Fruit fly (Drosophila melanogaster): ENCODE measurements around the gene CG13455.

CG13455 gene

DNA sequence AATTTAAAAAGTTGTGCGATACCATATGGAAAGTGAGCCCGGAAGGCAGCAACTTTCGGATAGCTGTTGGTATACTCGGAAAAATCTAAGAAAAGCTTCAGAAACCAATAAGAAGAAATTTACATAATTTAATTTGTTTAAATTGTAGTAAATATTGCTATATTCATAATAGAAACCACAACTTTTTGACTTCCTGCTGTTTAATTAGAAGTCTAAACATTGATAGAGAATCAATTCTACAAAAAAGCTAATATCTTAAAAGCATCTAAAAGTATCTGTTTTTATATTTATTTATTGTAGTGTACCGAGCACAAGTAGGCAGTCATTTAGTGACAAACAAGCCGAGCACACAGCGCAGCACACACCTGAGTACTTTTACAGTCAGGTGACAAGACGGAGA lies at the start of gene CG13455:
CG13455 (plus strand) TSS at position 301 of the 400 bp plus-strand sequence.
- TF ChIP-seq eg (GFP tag; IDR thresholded peaks at IDR 0.05): no peak
- no peak for TF ChIP-seq Eip78C (GFP tag)
- no peak for TF ChIP-seq CG6163 (GFP tag; IDR thresholded peaks at IDR 0.05)
- TF ChIP-seq vri (GFP tag; optimal IDR thresholded peaks at IDR 0.05): no peak
- no peak for TF ChIP-seq Ets96B (tag; optimal IDR thresholded peaks at IDR 0.05)
- no peak for TF ChIP-seq Smox (GFP tag; optimal IDR thresholded peaks at IDR 0.05)
- TF ChIP-seq Ets21C (GFP tag; optimal IDR thresholded peaks at IDR 0.05): no peak

DNA sequence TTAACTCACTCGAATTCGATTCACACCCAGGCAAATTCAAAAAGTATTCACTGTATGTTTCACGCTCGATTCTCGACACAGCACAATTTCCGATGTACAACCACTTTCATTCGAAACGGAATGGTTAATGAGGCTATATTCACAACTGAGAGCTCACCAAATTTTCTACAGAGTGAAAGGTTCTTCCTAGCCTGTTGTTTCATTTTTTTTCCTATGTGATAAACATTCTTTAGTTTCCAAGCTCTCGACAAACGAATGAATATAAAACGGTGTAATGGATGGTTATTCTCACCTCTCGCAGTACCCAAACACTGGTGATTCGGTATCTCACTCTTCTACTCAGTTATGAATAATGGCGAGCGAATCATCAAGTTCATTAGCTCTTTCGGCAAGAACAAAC lies 22.4 kb upstream of the CG13455 start, which contains the start of gene cocoon:
cocoon (minus strand) TSS at position 101 of the 400 bp plus-strand sequence.
- TF ChIP-seq svp (GFP tag): no peak
- TF ChIP-seq cyc (GFP tag; optimal IDR thresholded peaks at IDR 0.05): no peak
- TF ChIP-seq Hr39 (GFP tag; optimal IDR thresholded peaks at IDR 0.05): no peak
- TF ChIP-seq salr (GFP tag; optimal IDR thresholded peaks at IDR 0.05): no peak
- TF ChIP-seq spab (GFP tag; optimal IDR thresholded peaks at IDR 0.05): no peak
- no peak for TF ChIP-seq dsx (GFP tag; optimal IDR thresholded peaks at IDR 0.05; ENCODE audit: poor library complexity, severe bottlenecking)
- TF ChIP-seq Ets21C (GFP tag; optimal IDR thresholded peaks at IDR 0.05): no peak
- no peak for TF ChIP-seq fd59A (GFP tag; optimal IDR thresholded peaks at IDR 0.05)
- no peak for TF ChIP-seq fkh (GFP tag; optimal IDR thresholded peaks at IDR 0.05)
- no peak for TF ChIP-seq Sox15 (GFP tag; optimal IDR thresholded peaks at IDR 0.05)
- no peak for TF ChIP-seq dac (GFP tag; optimal IDR thresholded peaks at IDR 0.05)
- no peak for TF ChIP-seq Sox14 (GFP tag; optimal IDR thresholded peaks at IDR 0.05)
- no peak for TF ChIP-seq acj6 (GFP tag; optimal IDR thresholded peaks at IDR 0.05)
- TF ChIP-seq achi (GFP tag; optimal IDR thresholded peaks at IDR 0.05): no peak
- TF ChIP-seq CG32006 (GFP tag; optimal IDR thresholded peaks at IDR 0.05): no peak
- no peak for TF ChIP-seq CG6854 (GFP tag; optimal IDR thresholded peaks at IDR 0.05)
- TF ChIP-seq CG8319 (GFP tag; optimal IDR thresholded peaks at IDR 0.05): no peak

DNA sequence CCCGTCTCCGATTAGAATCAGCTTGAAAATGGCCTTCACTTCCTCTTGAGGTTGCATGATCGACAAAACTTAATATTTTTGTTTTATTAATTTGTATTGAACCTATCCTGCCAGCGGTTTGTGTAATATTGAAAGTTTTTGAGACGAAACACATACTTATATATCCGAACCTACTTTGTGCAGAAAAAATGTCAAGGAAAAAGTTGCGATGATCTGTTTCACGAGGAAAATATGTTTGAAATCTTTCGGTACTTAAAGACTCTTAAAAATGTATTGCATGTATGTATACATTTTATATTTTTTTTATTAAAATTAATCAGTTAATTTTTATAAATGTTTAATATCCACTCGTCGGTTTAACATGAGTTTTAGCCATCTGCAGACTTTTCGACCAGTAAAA lies 11.1 kb upstream of the CG13455 start, which contains the start of gene Ran-like:
Ran-like (minus strand) TSS at position 101 of the 400 bp plus-strand sequence.
- TF ChIP-seq CG3032 (tag; optimal IDR thresholded peaks at IDR 0.05) (no peak), CG7368 (GFP tag; optimal IDR thresholded peaks at IDR 0.05) (no peak), Eip75B (GFP tag; optimal IDR thresholded peaks at IDR 0.05) (no peak), OdsH (GFP tag; optimal IDR thresholded peaks at IDR 0.05) (no peak), CG6854 (GFP tag; optimal IDR thresholded peaks at IDR 0.05) (no peak), CG6808 (GFP tag; optimal IDR thresholded peaks at IDR 0.05) (no peak), spab (GFP tag; optimal IDR thresholded peaks at IDR 0.05) (no peak), Hr38 (GFP tag; optimal IDR thresholded peaks at IDR 0.05) (no peak), cyc (GFP tag; optimal IDR thresholded peaks at IDR 0.05) (no peak), topi (GFP tag; optimal IDR thresholded peaks at IDR 0.05) (no peak), eg (GFP tag; IDR thresholded peaks at IDR 0.05) (no peak)

DNA sequence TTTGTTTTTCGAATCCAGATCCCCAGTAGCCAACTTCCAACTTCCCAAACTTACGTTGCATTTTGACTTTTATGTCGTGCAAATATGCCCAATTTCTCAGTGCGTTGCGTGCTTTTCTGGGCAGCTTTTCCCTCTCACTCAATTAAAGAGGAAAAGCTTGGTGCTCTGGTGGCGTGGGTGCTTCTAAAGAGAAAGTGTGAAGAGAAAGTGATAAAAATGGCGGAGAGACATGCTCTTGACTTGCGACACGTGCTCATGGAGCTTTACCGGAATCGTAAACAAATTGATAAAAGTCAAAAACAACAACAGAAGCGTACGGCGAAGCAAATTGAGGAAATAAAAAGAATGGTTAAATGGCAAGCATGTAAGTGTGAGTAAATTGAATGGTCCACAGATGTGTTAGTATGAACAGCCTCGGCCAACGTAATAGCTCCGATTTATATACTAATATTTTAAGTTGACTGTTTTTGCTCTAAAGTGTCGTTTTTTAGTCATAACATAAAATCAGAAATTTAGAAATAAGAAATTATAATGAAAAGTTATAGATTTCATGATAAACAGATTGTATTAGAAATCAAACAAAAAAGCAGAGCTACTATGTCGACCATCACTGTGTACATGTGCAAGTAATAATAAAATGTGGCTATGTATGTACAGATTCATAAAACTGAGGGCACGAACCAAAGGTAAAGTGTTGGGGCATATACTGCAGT lies 2.3 kb upstream of the CG13455 start:
- TF ChIP-seq Eip75B (GFP tag; optimal IDR thresholded peaks at IDR 0.05) (no peak), fd85E (GFP tag; optimal IDR thresholded peaks at IDR 0.05) (no peak), fd59A (GFP tag; optimal IDR thresholded peaks at IDR 0.05) (no peak), ss (GFP tag; optimal IDR thresholded peaks at IDR 0.05) (no peak), Sox14 (GFP tag; optimal IDR thresholded peaks at IDR 0.05) (no peak), svp (GFP tag) (no peak), CG32006 (GFP tag; optimal IDR thresholded peaks at IDR 0.05) (peak; percentile 9), OdsH (GFP tag; optimal IDR thresholded peaks at IDR 0.05) (no peak), Blimp-1 (GFP tag; optimal IDR thresholded peaks at IDR 0.05) (no peak), Ets96B (tag; optimal IDR thresholded peaks at IDR 0.05) (no peak), eg (GFP tag; IDR thresholded peaks at IDR 0.05) (no peak), fkh (GFP tag; optimal IDR thresholded peaks at IDR 0.05) (peak; percentile 14), pdm3 (GFP tag; optimal IDR thresholded peaks at IDR 0.05) (no peak), CG31627 (GFP tag; optimal IDR thresholded peaks at IDR 0.05) (no peak), CG10631 (GFP tag; optimal IDR thresholded peaks at IDR 0.05) (no peak), CG8119 (GFP tag; IDR thresholded peaks at IDR 0.05) (no peak)

All from whole organism, prepupa.